Fruit fly (Drosophila melanogaster) whole organism, embryonic: ENCODE measurements around the gene Gli.
A peak's percentile ranks its signal among the peaks of the same experiment; 100 is the strongest.

ENCODE experiments used
- CG10321 ChIP-seq: fragments of 200-800 bp; sonication (Bioruptor generic); IDR thresholded peaks from 2 replicates; pipeline ENCODE4 v1.3.6; 2022; ENCODE audit warnings: missing biosample characterization, missing genetic modification characterization
- CG10462 ChIP-seq: fragments of 200-800 bp; sonication (Bioruptor generic); optimal IDR thresholded peaks from 2 replicates; lab custom pipeline; 2016; ENCODE audit warnings: missing biosample characterization, missing genetic modification characterization
- CG10654 ChIP-seq: fragments of 200-800 bp; sonication (Bioruptor generic); optimal IDR thresholded peaks from 2 replicates; lab custom pipeline; 2016; ENCODE audit warnings: missing biosample characterization, missing genetic modification characterization
- CG11456 ChIP-seq: fragments of 200-800 bp; sonication (Bioruptor generic); IDR thresholded peaks from 3 replicates; pipeline ENCODE4 v1.3.6; 2022; ENCODE audit warnings: missing biosample characterization, missing genetic modification characterization
- CG11504 ChIP-seq: fragments of 200-800 bp; sonication (Bioruptor generic); optimal IDR thresholded peaks from 3 replicates; lab custom pipeline; 2019; ENCODE audit warnings: missing biosample characterization, mild to moderate bottlenecking, missing genetic modification characterization, moderate library complexity
- CG1233 ChIP-seq: fragments of 200-800 bp; sonication (Bioruptor generic); optimal IDR thresholded peaks from 4 replicates; lab custom pipeline; 2018; ENCODE audit warnings: missing biosample characterization, mild to moderate bottlenecking, missing genetic modification characterization
- CG13775 ChIP-seq: fragments of 200-800 bp; sonication (Bioruptor generic); optimal IDR thresholded peaks from 3 replicates; lab custom pipeline; 2017; ENCODE audit warnings: missing biosample characterization, mild to moderate bottlenecking, missing genetic modification characterization
- CG15073 ChIP-seq: fragments of 200-800 bp; sonication (Bioruptor generic); optimal IDR thresholded peaks from 2 replicates; lab custom pipeline; 2016; ENCODE audit warnings: missing biosample characterization, missing genetic modification characterization
- CG15269 ChIP-seq: fragments of 200-800 bp; sonication (Bioruptor generic); optimal IDR thresholded peaks from 2 replicates; lab custom pipeline; 2018; ENCODE audit warnings: missing biosample characterization, mild to moderate bottlenecking, missing genetic modification characterization, moderate library complexity
- CG16815 ChIP-seq: fragments of 200-800 bp; sonication (Bioruptor generic); optimal IDR thresholded peaks from 3 replicates; lab custom pipeline; 2017; ENCODE audit warnings: missing biosample characterization, mild to moderate bottlenecking, missing genetic modification characterization
- CG16863 ChIP-seq: fragments of 200-800 bp; sonication (Bioruptor generic); optimal IDR thresholded peaks from 3 replicates; lab custom pipeline; 2016; ENCODE audit warnings: missing biosample characterization, missing genetic modification characterization
- CG17328 ChIP-seq: fragments of 200-800 bp; sonication (Bioruptor generic); IDR thresholded peaks from 2 replicates; pipeline ENCODE4 v1.3.6; 2022; ENCODE audit warnings: missing biosample characterization, missing genetic modification characterization
- CG18599 ChIP-seq: fragments of 200-800 bp; sonication (Bioruptor generic); optimal IDR thresholded peaks from 3 replicates; lab custom pipeline; 2017; ENCODE audit warnings: missing biosample characterization, missing genetic modification characterization, mild to moderate bottlenecking, moderate library complexity, missing genetic modification reagents
- CG2889 ChIP-seq: fragments of 200-800 bp; sonication (Bioruptor generic); IDR thresholded peaks from 3 replicates; pipeline ENCODE4 v1.3.6; 2022; ENCODE audit warnings: missing biosample characterization, missing genetic modification characterization
- CG34376 ChIP-seq: fragments of 200-800 bp; sonication (Bioruptor generic); optimal IDR thresholded peaks from 2 replicates; lab custom pipeline; 2018; ENCODE audit warnings: missing biosample characterization, mild to moderate bottlenecking, missing genetic modification characterization
- CG3726 ChIP-seq: fragments of 200-800 bp; sonication (Bioruptor generic); IDR thresholded peaks from 3 replicates; pipeline ENCODE4, ENCODE4 v1.3.6; 2022; ENCODE audit warnings: missing biosample characterization, missing genetic modification characterization
- CG3847 ChIP-seq: fragments of 200-800 bp; sonication (Bioruptor generic); IDR thresholded peaks from 2 replicates; pipeline ENCODE4 v1.3.6; 2022; ENCODE audit warnings: missing biosample characterization, missing genetic modification characterization
- CG7745 ChIP-seq: fragments of 200-800 bp; sonication (Bioruptor generic); optimal IDR thresholded peaks from 2 replicates; lab custom pipeline; 2018; ENCODE audit warnings: missing biosample characterization, mild to moderate bottlenecking, missing genetic modification characterization, moderate library complexity
- CG8089 ChIP-seq: fragments of 200-800 bp; sonication (Bioruptor generic); optimal IDR thresholded peaks from 3 replicates; lab custom pipeline; 2016; ENCODE audit warnings: missing biosample characterization, missing genetic modification characterization
- CTCF ChIP-seq: fragments of 200-800 bp; sonication (Bioruptor generic); optimal IDR thresholded peaks from 2 replicates; lab custom pipeline; 2017; ENCODE audit warnings: missing biosample characterization, mild to moderate bottlenecking, missing genetic modification characterization, moderate library complexity
- CkIIα-i1 ChIP-seq: fragments of 200-800 bp; sonication (Bioruptor generic); IDR thresholded peaks from 2 replicates; pipeline ENCODE4 v1.3.6; 2022; ENCODE audit warnings: missing biosample characterization, missing genetic modification characterization
- D ChIP-seq, 2 experiments: fragments of 200-800 bp in 1 of 2; fragments of >200 bp in 1 of 2; sonication (Bioruptor generic) in 1 of 2; optimal IDR thresholded peaks; 2 replicates in 1 of 2; 3 replicates in 1 of 2; lab custom pipeline; 2017; ENCODE audit warnings: mild to moderate bottlenecking in 1 of 2, missing biosample characterization in 1 of 2, missing genetic modification characterization in 1 of 2, missing genetic modification reagents in 1 of 2
- Drgx ChIP-seq: fragments of 200-800 bp; sonication (Bioruptor generic); IDR thresholded peaks from 2 replicates; pipeline ENCODE4 v1.3.6; 2022; ENCODE audit warnings: missing biosample characterization, missing genetic modification characterization
- E2f1 ChIP-seq: fragments of 200-800 bp; sonication (Bioruptor generic); IDR thresholded peaks from 2 replicates; pipeline ENCODE4 v1.3.6; 2022; ENCODE audit warnings: missing biosample characterization, missing genetic modification characterization
- E2f2 ChIP-seq: fragments of 200-800 bp; sonication (Bioruptor generic); IDR thresholded peaks from 2 replicates; pipeline ENCODE4 v1.3.6; 2022; ENCODE audit warnings: missing biosample characterization, missing genetic modification characterization
- Elba2 ChIP-seq: fragments of 200-800 bp; sonication (Bioruptor generic); optimal IDR thresholded peaks from 3 replicates; lab custom pipeline; 2016; ENCODE audit warnings: missing biosample characterization, missing genetic modification characterization
- Hr3 ChIP-seq: fragments of 200-800 bp; sonication (Bioruptor generic); optimal IDR thresholded peaks from 3 replicates; lab custom pipeline; 2016; ENCODE audit warnings: missing biosample characterization, missing genetic modification characterization
- Nf-YA ChIP-seq: fragments of 200-800 bp; sonication (Bioruptor generic); IDR thresholded peaks from 2 replicates; pipeline ENCODE4 v1.3.6; 2022; ENCODE audit warnings: missing biosample characterization, missing genetic modification characterization
- Sox102F ChIP-seq: fragments of 200-800 bp; sonication (Bioruptor generic); optimal IDR thresholded peaks from 2 replicates; lab custom pipeline; 2018; ENCODE audit warnings: missing biosample characterization, mild to moderate bottlenecking, missing genetic modification characterization, moderate library complexity
- TFAM ChIP-seq: fragments of 200-800 bp; sonication (Bioruptor generic); optimal IDR thresholded peaks from 2 replicates; lab custom pipeline; 2017; ENCODE audit warnings: missing biosample characterization, missing genetic modification characterization, inconsistent platforms
- al ChIP-seq: fragments of 200-800 bp; sonication (Bioruptor generic); IDR thresholded peaks from 2 replicates; pipeline ENCODE4 v1.3.6; 2022; ENCODE audit warnings: missing biosample characterization, missing genetic modification characterization
- aop ChIP-seq: fragments of 200-800 bp; sonication (Bioruptor generic); IDR thresholded peaks from 2 replicates; pipeline ENCODE4 v1.3.6; 2022; ENCODE audit warnings: missing biosample characterization, missing genetic modification characterization
- crol ChIP-seq: fragments of 200-800 bp; sonication (Bioruptor generic); IDR thresholded peaks from 2 replicates; pipeline ENCODE4 v1.3.6; 2022; ENCODE audit warnings: missing biosample characterization, missing genetic modification characterization
- emc ChIP-seq: fragments of 200-800 bp; sonication (Bioruptor generic); optimal IDR thresholded peaks from 2 replicates; lab custom pipeline; 2016; ENCODE audit warnings: missing biosample characterization, missing genetic modification characterization
- gt ChIP-seq: fragments of 200-800 bp; sonication (Bioruptor generic); IDR thresholded peaks from 2 replicates; pipeline ENCODE4 v1.3.6; 2022; ENCODE audit warnings: missing biosample characterization, missing genetic modification characterization
- hbn ChIP-seq: fragments of 200-800 bp; sonication (Bioruptor generic); IDR thresholded peaks from 2 replicates; pipeline ENCODE4 v1.3.6; 2022; ENCODE audit warnings: missing biosample characterization, missing genetic modification characterization; ENCODE audit not compliant: partially characterized antibody
- insv ChIP-seq, 2 experiments: fragments of 200-800 bp; sonication (Bioruptor generic); optimal IDR thresholded peaks; 3 replicates each; lab custom pipeline; 2016 to 2018; ENCODE audit warnings: missing biosample characterization in 2 of 2, missing genetic modification characterization in 2 of 2
- pros ChIP-seq: fragments of 200-800 bp; sonication (Bioruptor generic); optimal IDR thresholded peaks from 3 replicates; lab custom pipeline; 2019; ENCODE audit warnings: missing biosample characterization, mild to moderate bottlenecking, missing genetic modification characterization, moderate library complexity
- sc ChIP-seq, 3 experiments: fragments of >200 bp in 2 of 3; fragments of 200-800 bp in 1 of 3; sonication (Bioruptor generic) in 1 of 3; optimal IDR thresholded peaks; 2 replicates in 2 of 3; 3 replicates in 1 of 3; lab custom pipeline; 2017; ENCODE audit warnings: mild to moderate bottlenecking in 1 of 3, missing biosample characterization in 1 of 3, missing genetic modification characterization in 1 of 3, missing genetic modification reagents in 1 of 3
- seq ChIP-seq: fragments of 200-800 bp; sonication (Bioruptor generic); IDR thresholded peaks from 2 replicates; pipeline ENCODE4 v1.3.6; 2022; ENCODE audit warnings: missing biosample characterization, missing genetic modification characterization
- slou ChIP-seq: fragments of 200-800 bp; sonication (Bioruptor generic); optimal IDR thresholded peaks from 3 replicates; lab custom pipeline; 2016; ENCODE audit warnings: missing biosample characterization, missing genetic modification characterization
- ttk ChIP-seq: fragments of 200-800 bp; sonication (Bioruptor generic); IDR thresholded peaks from 2 replicates; pipeline ENCODE4 v2.1.2; 2022; ENCODE audit warnings: missing biosample characterization, missing genetic modification characterization
- wor ChIP-seq: fragments of 200-800 bp; sonication (Bioruptor generic); IDR thresholded peaks from 2 replicates; pipeline ENCODE4 v1.3.6; 2022; ENCODE audit warnings: missing biosample characterization, missing genetic modification characterization
- zen ChIP-seq: fragments of 200-800 bp; sonication (Bioruptor generic); optimal IDR thresholded peaks from 3 replicates; lab custom pipeline; 2018; ENCODE audit warnings: missing biosample characterization, mild to moderate bottlenecking, missing genetic modification characterization, moderate library complexity

Gene Gli

DNA sequence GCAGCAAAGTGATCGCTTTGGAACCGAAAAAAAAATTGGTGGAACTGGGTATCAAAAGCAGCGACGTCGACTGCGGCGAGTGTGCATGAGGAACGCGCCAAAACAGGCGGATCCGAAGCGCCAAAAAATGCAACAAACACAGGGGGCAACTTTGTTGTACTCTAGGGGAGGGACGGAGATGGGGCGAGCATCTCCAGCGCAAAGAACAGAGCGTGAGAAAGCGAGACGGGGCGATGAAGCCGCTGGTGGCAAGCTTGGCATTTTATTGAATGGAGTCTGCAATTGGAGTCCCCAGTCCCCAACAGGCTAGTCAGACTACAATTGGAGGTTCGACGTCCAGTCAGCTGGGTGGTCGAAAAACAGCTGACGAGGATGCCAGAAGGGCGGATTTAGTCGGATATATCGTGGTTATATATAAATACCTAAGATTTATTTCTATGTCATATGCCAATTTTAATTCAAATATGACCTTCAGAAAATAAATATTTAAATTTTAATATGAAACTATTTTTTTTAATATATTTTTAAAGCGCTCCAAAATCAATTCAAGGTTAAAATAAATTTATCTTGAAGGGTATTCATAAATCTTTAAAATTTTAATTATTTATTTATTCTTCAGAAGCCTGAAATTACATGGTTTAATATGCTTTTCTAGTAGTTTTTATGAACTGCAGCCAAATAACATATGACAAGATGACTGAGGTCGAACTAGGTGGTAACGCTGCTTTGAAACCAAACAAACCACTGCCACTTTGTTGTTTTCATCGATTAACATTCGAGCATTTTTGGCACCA lies 15.8 kb downstream of the Gli start (continued):
- peak; percentile 94 for TF ChIP-seq CG1233 (GFP tag; lab: Kevin White, UChicago)
- peak; percentile 68 for TF ChIP-seq CG10462 (GFP tag; lab: Kevin White, UChicago)
- peak; percentile 69 for TF ChIP-seq Drgx (GFP tag; lab: Robert Waterston, UW)
- peak; percentile 71 for TF ChIP-seq slou (GFP tag; lab: Kevin White, UChicago)
- peak; percentile 73; the same call in 2 of the 3 replicates for TF ChIP-seq CG11456 (GFP tag; lab: Robert Waterston, UW)
- no peak for TF ChIP-seq D (optimal IDR thresholded peaks at IDR 0.05; lab: Kevin White, UChicago)
- peak; percentile 93 for TF ChIP-seq D (GFP tag; optimal IDR thresholded peaks at IDR 0.05; lab: Kevin White, UChicago)
- peak; percentile 77 for TF ChIP-seq ttk (GFP tag; lab: Robert Waterston, UW)
- TF ChIP-seq wor (GFP tag; lab: Robert Waterston, UW): peak; percentile 74
- peak; percentile 66 for TF ChIP-seq gt (GFP tag; lab: Robert Waterston, UW)
- no peak for TF ChIP-seq CkIIα-i1 (GFP tag; lab: Robert Waterston, UW)
- TF ChIP-seq CG2889 (GFP tag; lab: Robert Waterston, UW): peak; percentile 64; the same call in 2 of the 3 replicates
- TF ChIP-seq Sox102F (GFP tag; lab: Kevin White, UChicago): peak; percentile 93
- peak; percentile 71 for TF ChIP-seq al
- peak; percentile 91 for TF ChIP-seq Hr3
- peak; percentile 39; the same call in 1 of the 2 replicates for TF ChIP-seq E2f1
- peak; percentile 43; the same call in 1 of the 2 replicates for TF ChIP-seq crol (GFP tag; lab: Robert Waterston, UW)
- peak; percentile 48 for TF ChIP-seq CTCF (GFP tag; lab: Kevin White, UChicago)
- TF ChIP-seq E2f2 (GFP tag; lab: Robert Waterston, UW): peak; percentile 54; the same call in 1 of the 2 replicates
- TF ChIP-seq CG16863 (GFP tag; lab: Kevin White, UChicago): peak; percentile 43
- TF ChIP-seq CG15269 (tag; lab: Kevin White, UChicago): peak; percentile 94
- TF ChIP-seq CG17328 (GFP tag; lab: Robert Waterston, UW): peak; percentile 74
- TF ChIP-seq CG34376 (GFP tag; lab: Kevin White, UChicago): no peak
- TF ChIP-seq pros (GFP tag; lab: Kevin White, UChicago): peak; percentile 54
- no peak for TF ChIP-seq emc
- peak; percentile 96 for TF ChIP-seq CG13775 (GFP tag; lab: Kevin White, UChicago)
- TF ChIP-seq CG8089 (GFP tag; lab: Kevin White, UChicago): no peak
- TF ChIP-seq Nf-YA: 0 out of 2 replicates have a peak, but pooled peaks have one; percentile 52
- TF ChIP-seq CG16815 (GFP tag; lab: Kevin White, UChicago): peak; percentile 85
- peak; percentile 71 for TF ChIP-seq seq
- TF ChIP-seq aop: peak; percentile 51; the same call in 1 of the 2 replicates
- TF ChIP-seq sc (optimal IDR thresholded peaks at IDR 0.05; lab: Kevin White, UChicago): no peak
- TF ChIP-seq sc (GFP tag; optimal IDR thresholded peaks at IDR 0.05; lab: Kevin White, UChicago): peak; percentile 93
- peak; percentile 23 for TF ChIP-seq CG7745 (tag; lab: Kevin White, UChicago)
- TF ChIP-seq CG10654 (GFP tag; lab: Kevin White, UChicago): peak; percentile 81
- peak; percentile 65; the same call in 1 of the 3 replicates for TF ChIP-seq CG3726 (GFP tag; lab: Robert Waterston, UW)
- no peak for TF ChIP-seq CG18599 (GFP tag; lab: Kevin White, UChicago)
- TF ChIP-seq CG11504 (tag; lab: Kevin White, UChicago): peak; percentile 95
- TF ChIP-seq CG10321: no peak
- peak; percentile 48 for TF ChIP-seq CG15073 (GFP tag; lab: Kevin White, UChicago)

DNA sequence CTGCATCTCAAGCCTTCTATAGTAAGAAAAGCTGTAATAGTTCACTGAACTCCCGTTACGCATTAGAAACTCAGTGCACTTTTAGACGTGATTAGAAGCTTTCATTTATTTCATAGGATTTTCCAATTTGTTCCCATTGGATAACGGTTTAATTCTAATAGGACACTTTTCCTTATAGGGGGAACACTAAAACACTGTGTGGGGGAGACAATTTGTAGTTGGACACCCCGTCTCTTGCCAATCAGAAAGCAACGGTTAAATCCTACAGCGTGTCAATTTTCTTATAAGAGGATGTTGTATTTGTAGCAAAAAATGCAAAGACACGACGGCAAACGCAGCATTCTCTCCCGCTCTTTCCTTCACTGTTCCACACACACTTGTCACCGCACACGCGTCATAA lies 16.6 kb downstream of the Gli start:
- TF ChIP-seq hbn (GFP tag; lab: Robert Waterston, UW) (0 out of 2 replicates have a peak, but pooled peaks have one; percentile 7), CG3847 (no peak), zen (tag; lab: Kevin White, UChicago) (peak; percentile 12), TFAM (GFP tag; lab: Kevin White, UChicago) (no peak), insv (GFP tag; optimal IDR thresholded peaks at IDR 0.05; lab: Kevin White, UChicago) (peak; percentile 77 to 98), Elba2 (peak; percentile 96)
